Worm (Caenorhabditis elegans) whole organism, L1 larva: Measurements from ENCODE around the gene vps-32.1.
"Not testable (repeated sequence)": the region's sequence is repeated elsewhere in the genome, so short reads cannot be mapped to it uniquely, and the experiment has no call there.

Source experiments
- C34B4.2 ChIP-seq: sonication (generic microtip); optimal IDR thresholded peaks from 2 replicates; lab custom pipeline; 2017; ENCODE audit warnings: mild to moderate bottlenecking, missing genetic modification characterization, missing compliant biosample characterization
- Y116A8C.19 ChIP-seq: sonication (generic microtip); optimal IDR thresholded peaks from 2 replicates; lab custom pipeline; 2016; ENCODE audit warnings: missing compliant biosample characterization, missing genetic modification characterization, borderline replicate concordance
- fkh-10 ChIP-seq: sonication (generic microtip); optimal IDR thresholded peaks from 2 replicates; lab custom pipeline; 2017; ENCODE audit warnings: missing biosample characterization, missing genetic modification reagents, missing genetic modification characterization
- lin-15B ChIP-seq: fragments of 150-350 bp; sonication (generic microtip); optimal IDR thresholded peaks from 3 replicates; lab custom pipeline; 2014; ENCODE audit warnings: missing biosample characterization, missing genetic modification characterization
- lin-39 ChIP-seq: fragments of 150-350 bp; optimal IDR thresholded peaks from 2 replicates; lab custom pipeline; 2014; ENCODE audit warnings: missing biosample characterization, missing genetic modification reagents, missing genetic modification characterization
- lsy-2 ChIP-seq, 2 experiments: fragments of 150-350 bp; optimal IDR thresholded peaks; 2 replicates each; lab custom pipeline; 2014; ENCODE audit warnings: missing biosample characterization in 2 of 2, missing genetic modification characterization in 2 of 2
- mef-2 ChIP-seq: fragments of 150-350 bp; optimal IDR thresholded peaks from 2 replicates; lab custom pipeline; 2014; ENCODE audit warnings: missing biosample characterization, missing genetic modification characterization
- mep-1 ChIP-seq: fragments of 150-350 bp; optimal IDR thresholded peaks from 2 replicates; lab custom pipeline; 2014; ENCODE audit warnings: missing biosample characterization, missing genetic modification characterization
- nhr-77 ChIP-seq: fragments of 150-350 bp; optimal IDR thresholded peaks from 2 replicates; lab custom pipeline; 2014; ENCODE audit warnings: missing biosample characterization, missing genetic modification characterization
- nhr-84 ChIP-seq: sonication (generic microtip); optimal IDR thresholded peaks from 2 replicates; lab custom pipeline; 2017; ENCODE audit warnings: missing biosample characterization, missing genetic modification characterization
- nhr-90 ChIP-seq: sonication (generic microtip); optimal IDR thresholded peaks from 2 replicates; lab custom pipeline; 2016; ENCODE audit warnings: mild to moderate bottlenecking, missing genetic modification characterization, missing compliant biosample characterization; ENCODE audit not compliant: poor library complexity
- skn-1 ChIP-seq: fragments of 150-350 bp; optimal IDR thresholded peaks from 2 replicates; lab custom pipeline; 2014; ENCODE audit warnings: missing biosample characterization, missing genetic modification characterization
- unc-130 ChIP-seq: fragments of 150-350 bp; optimal IDR thresholded peaks from 2 replicates; lab custom pipeline; 2017; ENCODE audit warnings: missing biosample characterization, missing genetic modification characterization, inconsistent platforms

- not testable (repeated sequence) for TF ChIP-seq nhr-77 (tag; lab: Kevin White, UChicago); unc-130; lin-39 (tag; lab: Kevin White, UChicago); mef-2 (tag; lab: Kevin White, UChicago); Y116A8C.19 (tag; lab: Kevin White, UChicago); lsy-2 (tag; optimal IDR thresholded peaks at IDR 0.05; lab: Kevin White, UChicago); nhr-90; mep-1 (tag; lab: Kevin White, UChicago); skn-1 (tag; lab: Kevin White, UChicago); nhr-84; fkh-10; lin-15B (tag; lab: Kevin White, UChicago); C34B4.2 (tag; lab: Kevin White, UChicago)
Measured at ce11 chrII:6627182-6627581, 37.7 kb downstream of the vps-32.1 start, which contains the start of the genes F54H5.5 and F54H5.2.
